Fruit fly (Drosophila melanogaster) whole organism, embryonic: ENCODE results near the gene CG10365.

Experiments used
- Abd-B ChIP-seq: fragments of 200-800 bp; sonication (Bioruptor generic); optimal IDR thresholded peaks from 2 replicates; lab custom pipeline; 2018; ENCODE audit warnings: missing biosample characterization, mild to moderate bottlenecking, missing genetic modification characterization, moderate library complexity
- CG11247 ChIP-seq: fragments of 200-800 bp; sonication (Bioruptor generic); IDR thresholded peaks from 2 replicates; pipeline ENCODE4 v1.3.6; 2022; ENCODE audit warnings: missing biosample characterization, missing genetic modification characterization
- CG12391 ChIP-seq: fragments of 200-800 bp; sonication (Bioruptor generic); optimal IDR thresholded peaks from 3 replicates; lab custom pipeline; 2018; ENCODE audit warnings: missing biosample characterization, mild to moderate bottlenecking, missing genetic modification characterization, moderate library complexity
- CG1529 ChIP-seq: fragments of 200-800 bp; sonication (Bioruptor generic); optimal IDR thresholded peaks from 3 replicates; lab custom pipeline; 2018; ENCODE audit warnings: missing biosample characterization, missing genetic modification characterization
- CG16813 ChIP-seq: fragments of 200-800 bp; sonication (Bioruptor generic); IDR thresholded peaks from 3 replicates; pipeline ENCODE4 v1.3.6; 2022; ENCODE audit warnings: missing biosample characterization, missing genetic modification characterization; ENCODE audit not compliant: partially characterized antibody
- CG18476 ChIP-seq: fragments of 200-800 bp; sonication (Bioruptor generic); optimal IDR thresholded peaks from 2 replicates; lab custom pipeline; 2016; ENCODE audit warnings: missing biosample characterization, mild to moderate bottlenecking, missing genetic modification characterization
- CG18764 ChIP-seq: fragments of 200-800 bp; sonication (Bioruptor generic); optimal IDR thresholded peaks from 3 replicates; lab custom pipeline; 2016; ENCODE audit warnings: missing biosample characterization, missing genetic modification characterization
- CG2202 ChIP-seq: fragments of 200-800 bp; sonication (Bioruptor generic); optimal IDR thresholded peaks from 2 replicates; lab custom pipeline; 2018; ENCODE audit warnings: missing biosample characterization, mild to moderate bottlenecking, missing genetic modification characterization
- CG3995 ChIP-seq: fragments of 200-800 bp; sonication (Bioruptor generic); optimal IDR thresholded peaks from 3 replicates; lab custom pipeline; 2016; ENCODE audit warnings: missing biosample characterization, missing genetic modification characterization
- CG4360 ChIP-seq: fragments of 200-800 bp; sonication (Bioruptor generic); IDR thresholded peaks from 2 replicates; pipeline ENCODE4 v1.3.6; 2022; ENCODE audit warnings: missing biosample characterization, missing genetic modification characterization
- CG4854 ChIP-seq: fragments of 200-800 bp; sonication (Bioruptor generic); optimal IDR thresholded peaks from 2 replicates; lab custom pipeline; 2016; ENCODE audit warnings: missing biosample characterization, missing genetic modification characterization, inconsistent platforms
- CG5180 ChIP-seq: fragments of 200-800 bp; sonication (Bioruptor generic); optimal IDR thresholded peaks from 3 replicates; lab custom pipeline; 2017; ENCODE audit warnings: missing biosample characterization, missing genetic modification characterization, mild to moderate bottlenecking, moderate library complexity, missing genetic modification reagents
- CG6254 ChIP-seq: fragments of 200-800 bp; sonication (Bioruptor generic); optimal IDR thresholded peaks from 3 replicates; lab custom pipeline; 2017; ENCODE audit warnings: mild to moderate bottlenecking, missing biosample characterization, missing genetic modification reagents, missing genetic modification characterization
- CG6654 ChIP-seq: fragments of 200-800 bp; sonication (Bioruptor generic); optimal IDR thresholded peaks from 2 replicates; lab custom pipeline; 2017; ENCODE audit warnings: missing biosample characterization, mild to moderate bottlenecking, missing genetic modification characterization
- CG6689 ChIP-seq: fragments of 200-800 bp; sonication (Bioruptor generic); IDR thresholded peaks from 2 replicates; pipeline ENCODE4 v1.3.6; 2022; ENCODE audit warnings: missing biosample characterization, missing genetic modification characterization
- CG7556 ChIP-seq: fragments of 200-800 bp; sonication (Bioruptor generic); optimal IDR thresholded peaks from 2 replicates; lab custom pipeline; 2017; ENCODE audit warnings: missing biosample characterization, mild to moderate bottlenecking, missing genetic modification characterization
- CG8924 ChIP-seq: fragments of 200-800 bp; optimal IDR thresholded peaks from 3 replicates; lab custom pipeline; 2019; ENCODE audit warnings: missing biosample characterization, mild to moderate bottlenecking, missing genetic modification characterization, moderate library complexity
- Dad ChIP-seq: fragments of 200-800 bp; sonication (Bioruptor generic); optimal IDR thresholded peaks from 3 replicates; lab custom pipeline; 2016; ENCODE audit warnings: missing biosample characterization, missing genetic modification characterization
- Dbx ChIP-seq: fragments of 200-800 bp; sonication (Bioruptor generic); IDR thresholded peaks from 3 replicates; pipeline ENCODE4 v1.3.6; 2022; ENCODE audit warnings: missing biosample characterization, missing genetic modification characterization
- Doc2 ChIP-seq: fragments of 200-800 bp; sonication (Bioruptor generic); IDR thresholded peaks from 2 replicates; pipeline ENCODE4 v1.3.6; 2022; ENCODE audit warnings: missing biosample characterization, missing genetic modification characterization
- Gug ChIP-seq: fragments of 200-800 bp; sonication (Bioruptor generic); IDR thresholded peaks from 4 replicates; pipeline ENCODE4 v1.3.6; 2022; ENCODE audit warnings: missing biosample characterization, missing genetic modification characterization
- HLH54F ChIP-seq: fragments of 200-800 bp; sonication (Bioruptor generic); optimal IDR thresholded peaks from 3 replicates; lab custom pipeline; 2016; ENCODE audit warnings: missing biosample characterization, missing genetic modification characterization
- Mrtf ChIP-seq: fragments of 200-800 bp; sonication (Bioruptor generic); IDR thresholded peaks from 3 replicates; pipeline ENCODE4 v1.3.6; 2022; ENCODE audit warnings: missing biosample characterization, missing genetic modification characterization
- NfI ChIP-seq: fragments of 200-800 bp; sonication (Bioruptor generic); optimal IDR thresholded peaks from 3 replicates; lab custom pipeline; 2018; ENCODE audit warnings: missing biosample characterization, mild to moderate bottlenecking, missing genetic modification characterization, moderate library complexity
- Oli ChIP-seq: fragments of 200-800 bp; sonication (Bioruptor generic); optimal IDR thresholded peaks from 2 replicates; lab custom pipeline; 2018; ENCODE audit warnings: missing biosample characterization, mild to moderate bottlenecking, missing genetic modification characterization, moderate library complexity
- al ChIP-seq: fragments of 200-800 bp; sonication (Bioruptor generic); IDR thresholded peaks from 2 replicates; pipeline ENCODE4 v1.3.6; 2022; ENCODE audit warnings: missing biosample characterization, missing genetic modification characterization
- ara ChIP-seq: fragments of 200-800 bp; sonication (Bioruptor generic); IDR thresholded peaks from 2 replicates; pipeline ENCODE4 v1.3.6; 2022; ENCODE audit warnings: missing biosample characterization, missing genetic modification characterization
- ato ChIP-seq: fragments of 200-800 bp; sonication (Bioruptor generic); IDR thresholded peaks from 2 replicates; pipeline ENCODE4 v1.3.6; 2022; ENCODE audit warnings: missing biosample characterization, missing genetic modification characterization; ENCODE audit not compliant: partially characterized antibody
- bowl ChIP-seq: fragments of 200-800 bp; sonication (Bioruptor generic); IDR thresholded peaks from 2 replicates; pipeline ENCODE4 v1.3.6; 2022; ENCODE audit warnings: missing biosample characterization, missing genetic modification characterization
- caup ChIP-seq: fragments of 200-800 bp; sonication (Bioruptor generic); optimal IDR thresholded peaks from 3 replicates; lab custom pipeline; 2017; ENCODE audit warnings: missing biosample characterization, mild to moderate bottlenecking, missing genetic modification characterization, moderate library complexity; ENCODE audit not compliant: severe bottlenecking
- chm ChIP-seq: fragments of 200-800 bp; sonication (Bioruptor generic); IDR thresholded peaks from 2 replicates; pipeline ENCODE4 v1.3.6; 2022; ENCODE audit warnings: missing biosample characterization, missing genetic modification characterization
- dan ChIP-seq: fragments of 200-800 bp; sonication (Bioruptor generic); IDR thresholded peaks from 2 replicates; pipeline ENCODE4 v1.3.6; 2022; ENCODE audit warnings: missing biosample characterization, missing genetic modification characterization
- dmrt99B ChIP-seq: fragments of 200-800 bp; sonication (Bioruptor generic); optimal IDR thresholded peaks from 2 replicates; lab custom pipeline; 2018; ENCODE audit warnings: missing biosample characterization, mild to moderate bottlenecking, missing genetic modification characterization, moderate library complexity
- fd102C ChIP-seq: fragments of 200-800 bp; sonication (Bioruptor generic); optimal IDR thresholded peaks from 2 replicates; lab custom pipeline; 2018; ENCODE audit warnings: missing biosample characterization, mild to moderate bottlenecking, missing genetic modification characterization, moderate library complexity
- gro ChIP-seq: fragments of 200-800 bp; sonication (Bioruptor generic); optimal IDR thresholded peaks from 2 replicates; lab custom pipeline; 2016; ENCODE audit warnings: missing biosample characterization, missing genetic modification characterization
- h ChIP-seq: fragments of >200 bp; optimal IDR thresholded peaks from 2 replicates; lab custom pipeline; 2017
- ind ChIP-seq: fragments of 200-800 bp; sonication (Bioruptor generic); optimal IDR thresholded peaks from 3 replicates; lab custom pipeline; 2016; ENCODE audit warnings: missing biosample characterization, missing genetic modification characterization
- ken ChIP-seq: fragments of 200-800 bp; sonication (Bioruptor generic); IDR thresholded peaks from 3 replicates; pipeline ENCODE4 v1.3.6; 2022; ENCODE audit warnings: missing biosample characterization, missing genetic modification characterization
- knrl ChIP-seq: fragments of 200-800 bp; sonication (Bioruptor generic); IDR thresholded peaks from 3 replicates; pipeline ENCODE4 v1.3.6; 2022; ENCODE audit warnings: missing biosample characterization, missing genetic modification characterization; ENCODE audit not compliant: partially characterized antibody
- mam ChIP-seq: fragments of 200-800 bp; sonication (Bioruptor generic); optimal IDR thresholded peaks from 3 replicates; lab custom pipeline; 2016; ENCODE audit warnings: missing biosample characterization, missing genetic modification characterization
- odd ChIP-seq: fragments of 200-800 bp; sonication (Bioruptor generic); optimal IDR thresholded peaks from 2 replicates; lab custom pipeline; 2017; ENCODE audit warnings: missing biosample characterization, mild to moderate bottlenecking, missing genetic modification characterization
- prd ChIP-seq, 3 experiments: fragments of >200 bp in 2 of 3; fragments of 200-800 bp in 1 of 3; sonication (Bioruptor generic) in 1 of 3; optimal IDR thresholded peaks in 2 of 3; IDR thresholded peaks in 1 of 3; 2 replicates in 2 of 3; 3 replicates in 1 of 3; pipeline versions ENCODE4 v1.3.6 to Lab custom; 2017 to 2022; ENCODE audit warnings: missing biosample characterization in 1 of 3, missing genetic modification characterization in 1 of 3
- psq ChIP-seq: fragments of 200-800 bp; sonication (Bioruptor generic); optimal IDR thresholded peaks from 2 replicates; lab custom pipeline; 2017; ENCODE audit warnings: missing biosample characterization, missing genetic modification characterization
- slbo ChIP-seq: fragments of 200-800 bp; sonication (Bioruptor generic); IDR thresholded peaks from 2 replicates; pipeline ENCODE4 v1.3.6; 2022; ENCODE audit warnings: missing biosample characterization, missing genetic modification characterization
- so ChIP-seq: fragments of 200-800 bp; sonication (Bioruptor generic); IDR thresholded peaks from 3 replicates; pipeline ENCODE4 v1.3.6; 2022; ENCODE audit warnings: missing biosample characterization, missing genetic modification characterization
- sob ChIP-seq: fragments of 200-800 bp; sonication (Bioruptor generic); IDR thresholded peaks from 2 replicates; pipeline ENCODE4 v1.3.6; 2022; ENCODE audit warnings: missing biosample characterization, missing genetic modification characterization
- tna ChIP-seq: fragments of 200-800 bp; sonication (Bioruptor generic); IDR thresholded peaks from 2 replicates; pipeline ENCODE4 v1.3.6; 2022; ENCODE audit warnings: missing biosample characterization, missing genetic modification characterization; ENCODE audit not compliant: partially characterized antibody
- wdn ChIP-seq: fragments of 200-800 bp; sonication (Bioruptor generic); IDR thresholded peaks from 2 replicates; pipeline ENCODE4 v1.3.6; 2022; ENCODE audit warnings: missing biosample characterization, missing genetic modification characterization
- wor ChIP-seq: fragments of 200-800 bp; sonication (Bioruptor generic); IDR thresholded peaks from 2 replicates; pipeline ENCODE4 v1.3.6; 2022; ENCODE audit warnings: missing biosample characterization, missing genetic modification characterization

The CG10365 gene

dm6 chr3R:23709508-23710208 lies 13.5 kb upstream of the CG10365 start, which contains the start of gene CG10301 (continued):
- TF ChIP-seq Dbx (GFP tag; lab: Robert Waterston, UW) = no peak
- TF ChIP-seq Oli (tag; lab: Kevin White, UChicago) = peak; percentile 65
- no peak for TF ChIP-seq CG6654
- peak; percentile 84 for TF ChIP-seq ara (GFP tag; lab: Robert Waterston, UW)
- no peak for TF ChIP-seq Doc2 (GFP tag; lab: Robert Waterston, UW)
- peak; percentile 72 for TF ChIP-seq CG12391 (tag; lab: Kevin White, UChicago)
- TF ChIP-seq wdn (GFP tag; lab: Robert Waterston, UW) = no peak
- peak; percentile 27 for TF ChIP-seq Dad (GFP tag; lab: Kevin White, UChicago)
- TF ChIP-seq caup (GFP tag; lab: Kevin White, UChicago) = no peak
- TF ChIP-seq CG4360 (GFP tag; lab: Robert Waterston, UW) = no peak
- TF ChIP-seq bowl (GFP tag; lab: Robert Waterston, UW) = no peak
- peak; percentile 58 for TF ChIP-seq CG1529 (GFP tag; lab: Kevin White, UChicago)
- no peak for TF ChIP-seq al (GFP tag; lab: Robert Waterston, UW)
- TF ChIP-seq CG5180 (GFP tag; lab: Kevin White, UChicago) = peak; percentile 1
- TF ChIP-seq sob (GFP tag; lab: Robert Waterston, UW) = peak; percentile 26; the same call in 1 of the 2 replicates
- TF ChIP-seq slbo = peak; percentile 27; the same call in 1 of the 2 replicates
- TF ChIP-seq tna (GFP tag; lab: Robert Waterston, UW) = no peak
- TF ChIP-seq ato = no peak
- peak; percentile 76 for TF ChIP-seq fd102C (GFP tag; lab: Kevin White, UChicago)
- peak; percentile 43 for TF ChIP-seq Abd-B
- TF ChIP-seq CG6254 (GFP tag; lab: Kevin White, UChicago) = peak; percentile 67
- peak; percentile 25 for TF ChIP-seq odd (GFP tag; lab: Kevin White, UChicago)
- no peak for TF ChIP-seq psq (GFP tag; lab: Kevin White, UChicago)
- peak; percentile 18; the same call in 2 of the 4 replicates for TF ChIP-seq Gug (GFP tag; lab: Robert Waterston, UW)
- 0 out of 2 replicates have a peak, but pooled peaks have one; percentile 41 for TF ChIP-seq dan (GFP tag; lab: Robert Waterston, UW)
- peak; percentile 13 for TF ChIP-seq mam (GFP tag; lab: Kevin White, UChicago)
- peak; percentile 72 for TF ChIP-seq chm (GFP tag; lab: Robert Waterston, UW)
- peak; percentile 38 for TF ChIP-seq CG7556
- peak; percentile 66 for TF ChIP-seq dmrt99B (tag; lab: Kevin White, UChicago)
- TF ChIP-seq so (GFP tag; lab: Robert Waterston, UW) = peak; percentile 41; the same call in 1 of the 3 replicates
- peak; percentile 20; the same call in 1 of the 3 replicates for TF ChIP-seq Mrtf
- TF ChIP-seq h (lab: Kevin White, UChicago) = no peak
- TF ChIP-seq CG6689 (GFP tag; lab: Robert Waterston, UW) = peak; percentile 59
- TF ChIP-seq ind (GFP tag; lab: Kevin White, UChicago) = peak; percentile 20
- peak; percentile 32 for TF ChIP-seq CG18476 (GFP tag; lab: Kevin White, UChicago)
- TF ChIP-seq NfI (GFP tag; lab: Kevin White, UChicago) = peak; percentile 13
- peak; percentile 50; the same call in 1 of the 3 replicates for TF ChIP-seq ken (GFP tag; lab: Robert Waterston, UW)
- no peak for TF ChIP-seq CG4854 (GFP tag; lab: Kevin White, UChicago)
- no peak for TF ChIP-seq CG11247 (GFP tag; lab: Robert Waterston, UW)
- TF ChIP-seq knrl = no peak
- peak; percentile 68 for TF ChIP-seq CG8924 (tag; lab: Kevin White, UChicago)
- TF ChIP-seq CG18764 (GFP tag; lab: Kevin White, UChicago) = peak; percentile 47
- TF ChIP-seq CG16813 (GFP tag; lab: Robert Waterston, UW) = no peak
- TF ChIP-seq HLH54F = no peak
- TF ChIP-seq gro (GFP tag; lab: Kevin White, UChicago) = no peak
- no peak for TF ChIP-seq wor
- TF ChIP-seq CG2202 (tag; lab: Kevin White, UChicago) = peak; percentile 54
- TF ChIP-seq CG3995 (GFP tag; lab: Kevin White, UChicago) = no peak
- no peak for TF ChIP-seq prd (optimal IDR thresholded peaks at IDR 0.05; lab: Kevin White, UChicago)
- peak; percentile 86 for TF ChIP-seq prd (GFP tag; IDR thresholded peaks at IDR 0.05; lab: Robert Waterston, UW)
